Worm (Caenorhabditis elegans) whole organism, young adult: Measurements from ENCODE around the gene spig-3.
A peak's percentile ranks its signal among the peaks of the same experiment; 100 is the strongest.

Experiments used
- B0261.1 ChIP-seq: sonication (generic microtip); optimal IDR thresholded peaks from 2 replicates; lab custom pipeline; 2016; ENCODE audit warnings: mild to moderate bottlenecking, missing genetic modification characterization, moderate library complexity, missing compliant biosample characterization
- C06A6.2 ChIP-seq: fragments of 200-800 bp; sonication (Bioruptor generic); conservative IDR thresholded peaks from 2 replicates; pipeline ENCODE4 v1.3.6; 2022; ENCODE audit warnings: missing genetic modification characterization, missing compliant biosample characterization
- C17E4.6 ChIP-seq: fragments of 200-800 bp; sonication (Bioruptor generic); IDR thresholded peaks from 2 replicates; pipeline ENCODE4 v1.3.6; 2022; ENCODE audit warnings: missing genetic modification reagents, missing genetic modification characterization, missing compliant biosample characterization
- D2030.7 ChIP-seq: fragments of 200-800 bp; sonication (Bioruptor generic); IDR thresholded peaks from 2 replicates; pipeline ENCODE4 v1.3.6; 2022; ENCODE audit warnings: missing genetic modification reagents, missing genetic modification characterization, missing compliant biosample characterization
- F10E7.11 ChIP-seq: sonication (generic microtip); optimal IDR thresholded peaks from 2 replicates; lab custom pipeline; 2017; ENCODE audit warnings: mild to moderate bottlenecking, missing genetic modification characterization, moderate library complexity, missing compliant biosample characterization
- F33H1.4 ChIP-seq: fragments of 200-800 bp; sonication (Bioruptor generic); IDR thresholded peaks from 2 replicates; pipeline ENCODE4 v1.3.6; 2022; ENCODE audit warnings: missing genetic modification reagents, missing genetic modification characterization, missing compliant biosample characterization
- F49E8.2 ChIP-seq: sonication (generic microtip); optimal IDR thresholded peaks from 3 replicates; lab custom pipeline; 2017; ENCODE audit warnings: missing genetic modification characterization, mild to moderate bottlenecking, missing compliant biosample characterization, antibody characterized with exemption, moderate library complexity; ENCODE audit not compliant: insufficient read depth
- K11D2.4 ChIP-seq: fragments of 200-800 bp; sonication (Bioruptor generic); IDR thresholded peaks from 2 replicates; pipeline ENCODE4 v1.3.6; 2022; ENCODE audit warnings: missing genetic modification reagents, missing genetic modification characterization, missing compliant biosample characterization
- K12H6.12 ChIP-seq: fragments of 200-800 bp; sonication (Bioruptor generic); optimal IDR thresholded peaks from 2 replicates; lab custom pipeline; 2018; ENCODE audit warnings: mild to moderate bottlenecking, missing genetic modification characterization, missing compliant biosample characterization
- Y53F4B.3 ChIP-seq: fragments of 200-800 bp; sonication (Bioruptor generic); IDR thresholded peaks from 2 replicates; pipeline ENCODE4 v1.3.6; 2022; ENCODE audit warnings: missing genetic modification reagents, missing genetic modification characterization, missing compliant biosample characterization
- Y53G8AR.9 ChIP-seq: fragments of 200-800 bp; sonication (Bioruptor generic); conservative IDR thresholded peaks from 2 replicates; pipeline ENCODE4 v1.3.6; 2022; ENCODE audit warnings: missing genetic modification reagents, missing genetic modification characterization, missing compliant biosample characterization
- Y67H2A.10 ChIP-seq: fragments of 200-800 bp; sonication (Bioruptor generic); conservative IDR thresholded peaks from 2 replicates; pipeline ENCODE4 v1.3.6; 2022; ENCODE audit warnings: missing genetic modification reagents, missing genetic modification characterization, missing compliant biosample characterization
- akir-1 ChIP-seq: fragments of 200-800 bp; sonication (Bioruptor generic); optimal IDR thresholded peaks from 2 replicates; lab custom pipeline; 2018; ENCODE audit warnings: mild to moderate bottlenecking, missing genetic modification characterization, moderate library complexity, missing compliant biosample characterization
- aptf-3 ChIP-seq: fragments of 200-800 bp; sonication (Bioruptor generic); IDR thresholded peaks from 2 replicates; pipeline ENCODE4 v1.3.6; 2022; ENCODE audit warnings: missing genetic modification characterization, missing compliant biosample characterization
- athp-1 ChIP-seq: sonication (generic microtip); optimal IDR thresholded peaks from 2 replicates; lab custom pipeline; 2017; ENCODE audit warnings: mild to moderate bottlenecking, missing genetic modification characterization, missing compliant biosample characterization
- attf-3 ChIP-seq: fragments of 200-800 bp; sonication (Bioruptor generic); conservative IDR thresholded peaks from 2 replicates; pipeline ENCODE4 v1.3.6; 2022; ENCODE audit warnings: missing genetic modification reagents, missing genetic modification characterization, missing compliant biosample characterization
- attf-5 ChIP-seq: fragments of 200-800 bp; sonication (Bioruptor generic); optimal IDR thresholded peaks from 2 replicates; lab custom pipeline; 2018; ENCODE audit warnings: mild to moderate bottlenecking, missing genetic modification characterization, missing compliant biosample characterization
- bed-2 ChIP-seq: fragments of 200-800 bp; sonication (Bioruptor generic); IDR thresholded peaks from 2 replicates; pipeline ENCODE4 v1.3.6; 2022; ENCODE audit warnings: missing genetic modification reagents, missing genetic modification characterization, missing compliant biosample characterization
- cebp-1 ChIP-seq, 2 experiments: fragments of 200-800 bp in 1 of 2; sonication (Bioruptor generic) in 1 of 2; sonication (generic microtip) in 1 of 2; IDR thresholded peaks in 1 of 2; optimal IDR thresholded peaks in 1 of 2; 2 replicates each; pipeline versions ENCODE4 v1.3.6 to Lab custom; 2017 to 2022; ENCODE audit warnings: missing compliant biosample characterization in 2 of 2, missing genetic modification characterization in 2 of 2, mild to moderate bottlenecking in 1 of 2, missing genetic modification reagents in 1 of 2, moderate library complexity in 1 of 2
- ceh-91 ChIP-seq: fragments of 200-800 bp; sonication (Bioruptor generic); IDR thresholded peaks from 2 replicates; pipeline ENCODE4 v1.3.6; 2022; ENCODE audit warnings: missing genetic modification reagents, missing genetic modification characterization, missing compliant biosample characterization
- efl-1 ChIP-seq: fragments of 150-350 bp; optimal IDR thresholded peaks from 2 replicates; lab custom pipeline; 2014; ENCODE audit warnings: missing biosample characterization, missing genetic modification reagents, missing genetic modification characterization
- egrh-3 ChIP-seq: fragments of 200-800 bp; sonication (Bioruptor generic); IDR thresholded peaks from 2 replicates; pipeline ENCODE4 v1.3.6; 2022; ENCODE audit warnings: missing genetic modification reagents, missing genetic modification characterization, missing compliant biosample characterization
- ekl-4 ChIP-seq: fragments of 200-800 bp; sonication (Bioruptor generic); IDR thresholded peaks from 2 replicates; pipeline ENCODE4 v1.3.6; 2022; ENCODE audit warnings: missing genetic modification reagents, missing genetic modification characterization, missing compliant biosample characterization
- him-1 ChIP-seq: sonication (generic microtip); optimal IDR thresholded peaks from 2 replicates; lab custom pipeline; 2016; ENCODE audit warnings: missing genotype, missing genetic modification reagents, missing genetic modification characterization, missing compliant biosample characterization
- hmg-20 ChIP-seq: fragments of 200-800 bp; sonication (Bioruptor generic); IDR thresholded peaks from 2 replicates; pipeline ENCODE4 v1.3.6; 2022; ENCODE audit warnings: missing genetic modification reagents, missing genetic modification characterization, missing compliant biosample characterization
- let-526 ChIP-seq: fragments of 200-800 bp; sonication (Bioruptor generic); IDR thresholded peaks from 2 replicates; pipeline ENCODE4 v1.3.6; 2022; ENCODE audit warnings: missing genetic modification reagents, missing genetic modification characterization, missing compliant biosample characterization
- lir-1 ChIP-seq: fragments of 200-800 bp; sonication (Bioruptor generic); conservative IDR thresholded peaks from 2 replicates; pipeline ENCODE4 v1.3.6; 2022; ENCODE audit warnings: missing genetic modification reagents, missing genetic modification characterization, missing compliant biosample characterization
- lsl-1 ChIP-seq: fragments of 200-800 bp; sonication (Bioruptor generic); optimal IDR thresholded peaks from 2 replicates; lab custom pipeline; 2018; ENCODE audit warnings: mild to moderate bottlenecking, missing genetic modification characterization, moderate library complexity, missing compliant biosample characterization
- nfyb-1 ChIP-seq: fragments of 200-800 bp; sonication (Bioruptor generic); IDR thresholded peaks from 2 replicates; pipeline ENCODE4 v1.3.6; 2022; ENCODE audit warnings: missing genetic modification reagents, missing genetic modification characterization, missing compliant biosample characterization
- nhr-120 ChIP-seq: fragments of 200-800 bp; sonication (Bioruptor generic); IDR thresholded peaks from 2 replicates; pipeline ENCODE4 v1.3.6; 2022; ENCODE audit warnings: missing genetic modification characterization, missing compliant biosample characterization
- pbrm-1 ChIP-seq: fragments of 200-800 bp; sonication (Bioruptor generic); IDR thresholded peaks from 2 replicates; pipeline ENCODE4 v1.3.6; 2022; ENCODE audit warnings: missing genetic modification reagents, missing genetic modification characterization, missing compliant biosample characterization
- pha-4 ChIP-seq: fragments of 150-350 bp; sonication (generic microtip); optimal IDR thresholded peaks from 2 replicates; lab custom pipeline; 2014; ENCODE audit warnings: missing biosample characterization, missing genetic modification reagents, missing genetic modification characterization
- rcor-1 ChIP-seq: fragments of 200-800 bp; sonication (Bioruptor generic); IDR thresholded peaks from 2 replicates; pipeline ENCODE4 v1.3.6; 2022; ENCODE audit warnings: missing genetic modification reagents, missing genetic modification characterization, missing compliant biosample characterization
- rec-8 ChIP-seq, 2 experiments: sonication (generic microtip); optimal IDR thresholded peaks; 2 replicates each; lab custom pipeline; 2016; ENCODE audit warnings: mild to moderate bottlenecking in 2 of 2, missing genetic modification characterization in 2 of 2, missing genetic modification reagents in 2 of 2, missing genotype in 2 of 2, missing biosample characterization in 1 of 2, missing compliant biosample characterization in 1 of 2, moderate library complexity in 1 of 2
- rpc-1 ChIP-seq, 2 experiments: fragments of 150-350 bp in 1 of 2; sonication (generic microtip) in 1 of 2; optimal IDR thresholded peaks; 2 replicates each; lab custom pipeline; 2014 to 2018; ENCODE audit warnings: missing biosample characterization in 1 of 2, missing genetic modification characterization in 1 of 2, missing genetic modification reagents in 1 of 2, missing genotype in 1 of 2
- snpc-1.1 ChIP-seq: sonication (generic microtip); optimal IDR thresholded peaks from 2 replicates; lab custom pipeline; 2017; ENCODE audit warnings: missing genetic modification characterization, mild to moderate bottlenecking, missing compliant biosample characterization, antibody characterized with exemption, moderate library complexity, missing genotype, missing genetic modification reagents; ENCODE audit not compliant: insufficient read depth
- snpc-1.3 ChIP-seq: sonication (generic microtip); optimal IDR thresholded peaks from 2 replicates; lab custom pipeline; 2017; ENCODE audit warnings: missing genetic modification characterization, mild to moderate bottlenecking, missing compliant biosample characterization, antibody characterized with exemption, moderate library complexity, missing genotype, missing genetic modification reagents; ENCODE audit not compliant: insufficient read depth
- snpc-3.4 ChIP-seq: sonication (generic microtip); optimal IDR thresholded peaks from 2 replicates; lab custom pipeline; 2017; ENCODE audit warnings: missing genetic modification characterization, mild to moderate bottlenecking, missing compliant biosample characterization, antibody characterized with exemption, moderate library complexity, missing genotype, missing genetic modification reagents
- somi-1 ChIP-seq: fragments of 200-800 bp; sonication (Bioruptor generic); optimal IDR thresholded peaks from 2 replicates; lab custom pipeline; 2018; ENCODE audit warnings: mild to moderate bottlenecking, missing genetic modification characterization, missing compliant biosample characterization
- tbp1 ChIP-seq: fragments of 200-800 bp; sonication (Bioruptor generic); optimal IDR thresholded peaks from 2 replicates; lab custom pipeline; 2018; ENCODE audit warnings: mild to moderate bottlenecking, missing genetic modification characterization, missing compliant biosample characterization
- unc-62 ChIP-seq: fragments of 150-350 bp; optimal IDR thresholded peaks from 2 replicates; lab custom pipeline; 2014; ENCODE audit warnings: missing biosample characterization, missing genetic modification reagents, missing genetic modification characterization
- zim-3 ChIP-seq: sonication (generic microtip); optimal IDR thresholded peaks from 2 replicates; lab custom pipeline; 2017; ENCODE audit warnings: mild to moderate bottlenecking, missing genetic modification characterization, moderate library complexity, missing compliant biosample characterization

The spig-3 gene

DNA sequence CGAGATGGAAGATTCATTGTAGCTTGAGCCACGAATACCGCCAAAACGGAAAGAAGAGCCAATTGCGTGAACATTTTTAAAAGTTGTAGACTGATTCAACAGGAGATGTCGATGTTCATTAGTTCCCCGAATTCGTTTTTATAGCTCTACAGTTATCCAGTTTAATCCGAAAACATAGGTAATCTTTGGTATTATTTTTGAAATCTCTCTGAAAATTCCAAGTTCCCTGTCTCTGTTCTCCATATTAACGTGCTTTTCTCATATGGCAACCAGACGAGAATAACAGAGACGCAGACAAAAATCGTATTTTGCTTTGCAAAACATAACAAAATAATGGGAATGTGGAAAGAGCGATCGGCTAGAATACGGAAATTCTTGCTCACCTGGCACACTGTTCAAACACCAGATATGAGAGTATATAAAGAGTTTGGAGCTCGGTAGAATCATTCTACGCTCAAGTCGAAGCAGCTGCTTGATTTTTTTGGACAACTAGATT lies at the start of gene spig-3, which contains the start of gene F14D7.12:
TSS of gene spig-3 (minus strand) at position 101 of the 496 bp plus-strand sequence.
TSS of gene F14D7.12 (plus strand) at position 446 of the 496 bp plus-strand sequence.
- no peak for TF ChIP-seq egrh-3 (GFP tag; lab: Robert Waterston, UW)
- no peak for TF ChIP-seq attf-5 (GFP tag; lab: Kevin White, UChicago)
- TF ChIP-seq Y67H2A.10, result no peak
- TF ChIP-seq Y53F4B.3 (GFP tag; lab: Robert Waterston, UW), result no peak

DNA sequence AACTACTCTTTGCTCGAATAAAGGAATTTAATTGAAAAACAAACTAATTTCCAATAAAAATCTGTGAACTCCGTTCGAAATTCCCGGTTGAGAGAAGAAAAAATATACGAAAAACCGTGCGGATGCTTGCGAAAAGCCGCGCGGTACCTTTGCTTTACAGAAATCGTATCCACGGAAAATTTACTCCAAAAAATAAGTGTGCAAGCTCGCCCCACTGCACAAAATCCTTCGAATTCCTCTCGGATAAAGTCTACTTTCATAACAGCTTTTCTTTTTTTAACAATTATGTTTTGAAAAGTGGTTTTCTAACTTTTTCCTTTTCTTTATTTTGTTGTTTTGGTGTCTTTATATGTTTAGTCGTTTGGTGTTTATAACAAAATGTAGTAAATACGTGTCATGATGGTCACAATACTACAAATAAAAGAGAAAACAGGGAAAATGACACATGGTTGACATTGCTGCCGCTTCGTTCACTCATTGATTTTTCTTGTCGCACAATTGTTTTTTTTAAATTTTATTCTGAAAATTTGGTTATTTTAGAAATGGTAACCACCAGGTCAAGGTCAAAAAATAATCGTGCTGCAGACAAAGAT lies 47.9 kb upstream of the spig-3 start, which contains the start of gene cept-2:
TSS of gene cept-2 (plus strand) at position 533 of the 593 bp plus-strand sequence.
- TF ChIP-seq aptf-3 (GFP tag; lab: Robert Waterston, UW) (no peak), him-1 (tag; lab: Kevin White, UChicago) (peak; percentile 36), attf-5 (GFP tag; lab: Kevin White, UChicago) (peak; percentile 87), ekl-4 (peak; percentile 81), unc-62 (GFP tag; lab: Kevin White, UChicago) (no peak), pha-4 (tag; lab: Kevin White, UChicago) (peak; percentile 45), snpc-1.1 (tag; lab: Kevin White, UChicago) (peak; percentile 45), F10E7.11 (tag; lab: Kevin White, UChicago) (no peak), efl-1 (GFP tag; lab: Kevin White, UChicago) (peak; percentile 52), K12H6.12 (peak; percentile 88), hmg-20 (GFP tag; lab: Robert Waterston, UW) (0 out of 2 replicates have a peak, but pooled peaks have one; percentile 43), F33H1.4 (GFP tag; lab: Robert Waterston, UW) (peak; percentile 55), somi-1 (peak; percentile 57), lir-1 (GFP tag; lab: Robert Waterston, UW) (peak; percentile 68), pbrm-1 (GFP tag; lab: Robert Waterston, UW) (peak; percentile 78), tbp1 (GFP tag; lab: Kevin White, UChicago) (peak; percentile 65), let-526 (0 out of 2 replicates have a peak, but pooled peaks have one; percentile 20), snpc-1.3 (peak; percentile 66), attf-3 (GFP tag; lab: Robert Waterston, UW) (peak; percentile 69), nfyb-1 (GFP tag; lab: Robert Waterston, UW) (peak; percentile 67), nhr-120 (no peak), lsl-1 (GFP tag; lab: Kevin White, UChicago) (peak; percentile 67), ceh-91 (GFP tag; lab: Robert Waterston, UW) (0 out of 2 replicates have a peak, but pooled peaks have one; percentile 30), rpc-1 (optimal IDR thresholded peaks at IDR 0.05; lab: Kevin White, UChicago) (peak; percentile 39), rpc-1 (tag; optimal IDR thresholded peaks at IDR 0.05; lab: Kevin White, UChicago) (peak; percentile 2), akir-1 (GFP tag; lab: Kevin White, UChicago) (peak; percentile 24), F49E8.2 (tag; lab: Kevin White, UChicago) (peak; percentile 57), B0261.1 (tag; lab: Kevin White, UChicago) (peak; percentile 22), C17E4.6 (no peak), bed-2 (GFP tag; lab: Robert Waterston, UW) (0 out of 2 replicates have a peak, but pooled peaks have one; percentile 25), zim-3 (no peak), rec-8 (tag; optimal IDR thresholded peaks at IDR 0.05; lab: Kevin White, UChicago) (no peak), rcor-1 (GFP tag; lab: Robert Waterston, UW) (peak; percentile 69), Y53G8AR.9 (no peak), K11D2.4 (GFP tag; lab: Robert Waterston, UW) (peak; percentile 75; the same call in 1 of the 2 replicates), athp-1 (tag; lab: Kevin White, UChicago) (peak; percentile 41), cebp-1 (GFP tag; IDR thresholded peaks at IDR 0.05; lab: Robert Waterston, UW) (0 out of 2 replicates have a peak, but pooled peaks have one; percentile 34), cebp-1 (tag; optimal IDR thresholded peaks at IDR 0.05; lab: Kevin White, UChicago) (no peak), D2030.7 (peak; percentile 27; the same call in 1 of the 2 replicates), snpc-3.4 (tag; lab: Kevin White, UChicago) (peak; percentile 80), C06A6.2 (GFP tag; lab: Robert Waterston, UW) (peak; percentile 75)
